Worm (Caenorhabditis elegans) whole organism, L1 larva: ENCODE data around the gene VW02B12L.2.
A peak's percentile ranks its signal among the peaks of the same experiment; 100 is the strongest.

Experiments
- C16A3.4 ChIP-seq: fragments of 150-350 bp; optimal IDR thresholded peaks from 2 replicates; lab custom pipeline; 2014; ENCODE audit warnings: missing biosample characterization, missing genetic modification characterization
- aha-1 ChIP-seq: fragments of 150-350 bp; optimal IDR thresholded peaks from 2 replicates; lab custom pipeline; 2014; ENCODE audit warnings: missing biosample characterization, missing genetic modification characterization
- ama-1 ChIP-seq: fragments of 150-350 bp; optimal IDR thresholded peaks from 2 replicates; lab custom pipeline; 2014
- ceh-63 ChIP-seq: fragments of 200-800 bp; sonication (Bioruptor generic); optimal IDR thresholded peaks from 2 replicates; lab custom pipeline; 2018; ENCODE audit warnings: mild to moderate bottlenecking, missing genetic modification characterization, missing compliant biosample characterization
- ceh-8 ChIP-seq: fragments of 200-800 bp; sonication (Bioruptor generic); optimal IDR thresholded peaks from 2 replicates; lab custom pipeline; 2018; ENCODE audit warnings: mild to moderate bottlenecking, missing genetic modification characterization, moderate library complexity, missing compliant biosample characterization
- ceh-82 ChIP-seq, 3 experiments: fragments of 150-350 bp in 1 of 3; sonication (generic microtip) in 2 of 3; optimal IDR thresholded peaks; 2 replicates each; lab custom pipeline; 2014 to 2017; ENCODE audit warnings: missing biosample characterization in 3 of 3, missing genetic modification characterization in 3 of 3
- ceh-90 ChIP-seq: sonication (generic microtip); optimal IDR thresholded peaks from 2 replicates; lab custom pipeline; 2016; ENCODE audit warnings: missing genetic modification characterization, missing compliant biosample characterization
- ces-1 ChIP-seq: fragments of 150-350 bp; optimal IDR thresholded peaks from 2 replicates; lab custom pipeline; 2014; ENCODE audit warnings: missing biosample characterization, missing genetic modification reagents, missing genetic modification characterization
- dsc-1 ChIP-seq: sonication (generic microtip); optimal IDR thresholded peaks from 2 replicates; lab custom pipeline; 2016; ENCODE audit warnings: mild to moderate bottlenecking, missing genetic modification characterization, missing compliant biosample characterization
- efl-1 ChIP-seq, 4 experiments: fragments of 150-350 bp; optimal IDR thresholded peaks in 3 of 4; peaks in 1 of 4; 1 replicate in 1 of 4; 2 replicates in 3 of 4; lab custom pipeline; 2014; ENCODE audit warnings: missing biosample characterization in 2 of 4, missing genetic modification characterization in 2 of 4, missing genetic modification reagents in 2 of 4
- efl-3 ChIP-seq: fragments of 200-800 bp; sonication (Bioruptor generic); optimal IDR thresholded peaks from 2 replicates; lab custom pipeline; 2018; ENCODE audit warnings: mild to moderate bottlenecking, missing genetic modification characterization, missing compliant biosample characterization
- elt-2 ChIP-seq: sonication (generic microtip); optimal IDR thresholded peaks from 2 replicates; lab custom pipeline; 2016; ENCODE audit warnings: missing genetic modification characterization, mild to moderate bottlenecking, inconsistent platforms, missing compliant biosample characterization, missing genetic modification reagents
- ets-5 ChIP-seq: fragments of 200-800 bp; sonication (Bioruptor generic); IDR thresholded peaks from 2 replicates; pipeline ENCODE4 v1.3.6; 2022; ENCODE audit warnings: missing genetic modification characterization, missing compliant biosample characterization
- fkh-10 ChIP-seq: sonication (generic microtip); optimal IDR thresholded peaks from 2 replicates; lab custom pipeline; 2017; ENCODE audit warnings: missing biosample characterization, missing genetic modification reagents, missing genetic modification characterization
- fos-1 ChIP-seq: fragments of 150-350 bp; optimal IDR thresholded peaks from 2 replicates; lab custom pipeline; 2014; ENCODE audit warnings: missing biosample characterization, missing genetic modification characterization
- grh-1 ChIP-seq: fragments of 200-800 bp; sonication (Bioruptor generic); IDR thresholded peaks from 2 replicates; pipeline ENCODE4 v1.3.6; 2022; ENCODE audit warnings: missing genetic modification reagents, missing genetic modification characterization, missing compliant biosample characterization
- hlh-17 ChIP-seq: fragments of 200-800 bp; sonication (Bioruptor generic); optimal IDR thresholded peaks from 2 replicates; lab custom pipeline; 2018; ENCODE audit warnings: missing genetic modification characterization, mild to moderate bottlenecking, missing compliant biosample characterization, moderate library complexity, borderline replicate concordance
- irx-1 ChIP-seq: sonication (generic microtip); optimal IDR thresholded peaks from 2 replicates; lab custom pipeline; 2016; ENCODE audit warnings: missing genetic modification characterization, missing compliant biosample characterization
- isw-1 ChIP-seq: fragments of 200-800 bp; sonication (Bioruptor generic); IDR thresholded peaks from 2 replicates; pipeline ENCODE4 v1.3.6; 2022; ENCODE audit warnings: missing genetic modification characterization, missing compliant biosample characterization
- jun-1 ChIP-seq: fragments of 150-350 bp; optimal IDR thresholded peaks from 2 replicates; lab custom pipeline; 2014; ENCODE audit warnings: missing biosample characterization, missing genetic modification reagents, missing genetic modification characterization
- lin-39 ChIP-seq: fragments of 150-350 bp; optimal IDR thresholded peaks from 2 replicates; lab custom pipeline; 2014; ENCODE audit warnings: missing biosample characterization, missing genetic modification reagents, missing genetic modification characterization
- lsy-2 ChIP-seq, 2 experiments: fragments of 150-350 bp; optimal IDR thresholded peaks; 2 replicates each; lab custom pipeline; 2014; ENCODE audit warnings: missing biosample characterization in 2 of 2, missing genetic modification characterization in 2 of 2
- mep-1 ChIP-seq: fragments of 150-350 bp; optimal IDR thresholded peaks from 2 replicates; lab custom pipeline; 2014; ENCODE audit warnings: missing biosample characterization, missing genetic modification characterization
- nhr-11 ChIP-seq: fragments of 150-350 bp; optimal IDR thresholded peaks from 2 replicates; lab custom pipeline; 2014; ENCODE audit warnings: missing biosample characterization, missing genetic modification characterization
- nhr-12 ChIP-seq: sonication (generic microtip); optimal IDR thresholded peaks from 2 replicates; lab custom pipeline; 2017; ENCODE audit warnings: missing biosample characterization, missing genetic modification characterization
- nhr-19 ChIP-seq: fragments of 200-800 bp; sonication (Bioruptor generic); conservative IDR thresholded peaks from 2 replicates; pipeline ENCODE4 v1.3.6; 2022; ENCODE audit warnings: missing genetic modification characterization, missing compliant biosample characterization
- nhr-237 ChIP-seq: fragments of 150-350 bp; optimal IDR thresholded peaks from 2 replicates; lab custom pipeline; 2014; ENCODE audit warnings: missing biosample characterization, missing genetic modification characterization
- nhr-77 ChIP-seq: fragments of 150-350 bp; optimal IDR thresholded peaks from 2 replicates; lab custom pipeline; 2014; ENCODE audit warnings: missing biosample characterization, missing genetic modification characterization
- nhr-84 ChIP-seq: sonication (generic microtip); optimal IDR thresholded peaks from 2 replicates; lab custom pipeline; 2017; ENCODE audit warnings: missing biosample characterization, missing genetic modification characterization
- sox-4 ChIP-seq: sonication (generic microtip); optimal IDR thresholded peaks from 2 replicates; lab custom pipeline; 2016; ENCODE audit warnings: missing genetic modification characterization, missing compliant biosample characterization
- sptf-1 ChIP-seq: fragments of 150-350 bp; optimal IDR thresholded peaks from 2 replicates; lab custom pipeline; 2014; ENCODE audit warnings: missing biosample characterization, missing genetic modification characterization
- sup-37 ChIP-seq: fragments of 200-800 bp; sonication (Bioruptor generic); optimal IDR thresholded peaks from 2 replicates; lab custom pipeline; 2018; ENCODE audit warnings: mild to moderate bottlenecking, missing genetic modification characterization, missing compliant biosample characterization
- swsn-7 ChIP-seq: sonication (generic microtip); optimal IDR thresholded peaks from 2 replicates; lab custom pipeline; 2016; ENCODE audit warnings: missing genetic modification characterization, missing compliant biosample characterization
- tlp-1 ChIP-seq: fragments of 150-350 bp; optimal IDR thresholded peaks from 2 replicates; lab custom pipeline; 2014; ENCODE audit warnings: missing biosample characterization, missing genetic modification characterization
- unc-30 ChIP-seq: sonication (generic microtip); optimal IDR thresholded peaks from 2 replicates; lab custom pipeline; 2017; ENCODE audit warnings: missing biosample characterization, missing genetic modification characterization
- vab-15 ChIP-seq: sonication (generic microtip); optimal IDR thresholded peaks from 2 replicates; lab custom pipeline; 2017; ENCODE audit warnings: missing genotype, mild to moderate bottlenecking, missing genetic modification characterization, missing compliant biosample characterization
- xbp-1 ChIP-seq: sonication (generic microtip); optimal IDR thresholded peaks from 2 replicates; lab custom pipeline; 2016; ENCODE audit warnings: missing genetic modification characterization, missing compliant biosample characterization
- zag-1 ChIP-seq: fragments of 150-350 bp; optimal IDR thresholded peaks from 2 replicates; lab custom pipeline; 2014; ENCODE audit warnings: missing biosample characterization, missing genetic modification characterization
- zip-4 ChIP-seq: fragments of 200-800 bp; sonication (Bioruptor generic); optimal IDR thresholded peaks from 2 replicates; lab custom pipeline; 2018; ENCODE audit warnings: mild to moderate bottlenecking, missing genetic modification characterization, moderate library complexity, missing compliant biosample characterization
- ztf-11 ChIP-seq, 2 experiments: sonication (generic microtip); optimal IDR thresholded peaks; 2 replicates each; lab custom pipeline; 2016 to 2017; ENCODE audit warnings: missing genetic modification characterization in 2 of 2, missing biosample characterization in 1 of 2, missing compliant biosample characterization in 1 of 2

VW02B12L.2 gene

ce11 chrII:11440265-11440664 lies at the start of gene VW02B12L.2 (continued):
- TF ChIP-seq xbp-1: peak; percentile 25
- no peak for TF ChIP-seq mep-1 (tag; lab: Kevin White, UChicago)
- no peak for TF ChIP-seq hlh-17 (GFP tag; lab: Kevin White, UChicago)
- TF ChIP-seq nhr-12 (tag; lab: Kevin White, UChicago): no peak
- no peak for TF ChIP-seq nhr-84 (tag; lab: Kevin White, UChicago)
- TF ChIP-seq lsy-2 (tag; optimal IDR thresholded peaks at IDR 0.05; lab: Kevin White, UChicago): peak; percentile 53 to 85
- no peak for TF ChIP-seq elt-2 (tag; lab: Kevin White, UChicago)
- TF ChIP-seq zip-4 (GFP tag; lab: Kevin White, UChicago): no peak
- TF ChIP-seq ceh-90 (tag; lab: Kevin White, UChicago): no peak
- no peak for TF ChIP-seq fos-1 (tag; lab: Kevin White, UChicago)
- no peak for TF ChIP-seq sox-4 (tag; lab: Kevin White, UChicago)
- TF ChIP-seq zag-1: no peak
- TF ChIP-seq ztf-11 (tag; optimal IDR thresholded peaks at IDR 0.05; lab: Kevin White, UChicago): no peak
- no peak for TF ChIP-seq sup-37
- no peak for TF ChIP-seq ces-1 (GFP tag; lab: Kevin White, UChicago)
- no peak for TF ChIP-seq ceh-8 (GFP tag; lab: Kevin White, UChicago)
- peak; percentile 74 for TF ChIP-seq vab-15 (tag; lab: Kevin White, UChicago)
- peak; percentile 10 for TF ChIP-seq lin-39 (tag; lab: Kevin White, UChicago)
- no peak for TF ChIP-seq isw-1 (GFP tag; lab: Robert Waterston, UW)
- peak in 2 of 3 experiments; percentile 4 to 48 for TF ChIP-seq ceh-82 (tag; optimal IDR thresholded peaks at IDR 0.05; lab: Kevin White, UChicago)
- TF ChIP-seq efl-3 (GFP tag; lab: Kevin White, UChicago): no peak
- TF ChIP-seq nhr-11 (tag; lab: Kevin White, UChicago): no peak
- peak; percentile 28 for TF ChIP-seq swsn-7 (tag; lab: Kevin White, UChicago)
- no peak for TF ChIP-seq ama-1
- no peak for TF ChIP-seq irx-1 (tag; lab: Kevin White, UChicago)
- TF ChIP-seq efl-1 (optimal IDR thresholded peaks at IDR 0.05; lab: Kevin White, UChicago): peak; percentile 43 to 91
- TF ChIP-seq efl-1 (GFP tag; optimal IDR thresholded peaks at IDR 0.05 in 1 of 2; lab: Kevin White, UChicago): peak; percentile 90 to 99
- peak; percentile 54 for TF ChIP-seq C16A3.4
- TF ChIP-seq dsc-1 (tag; lab: Kevin White, UChicago): peak; percentile 18
- no peak for TF ChIP-seq nhr-19 (GFP tag; lab: Robert Waterston, UW)
- no peak for TF ChIP-seq ets-5 (GFP tag; lab: Robert Waterston, UW)
- TF ChIP-seq sptf-1: no peak
- TF ChIP-seq, all 84 proteins: peak for 23

- TF ChIP-seq unc-30 (tag; lab: Kevin White, UChicago) (no peak), irx-1 (tag; lab: Kevin White, UChicago) (no peak), aha-1 (tag; lab: Kevin White, UChicago) (no peak), C16A3.4 (no peak), grh-1 (no peak), tlp-1 (no peak), fkh-10 (GFP tag; lab: Kevin White, UChicago) (no peak), hlh-17 (GFP tag; lab: Kevin White, UChicago) (no peak), jun-1 (tag; lab: Kevin White, UChicago) (no peak), sup-37 (no peak), nhr-77 (tag; lab: Kevin White, UChicago) (no peak), nhr-237 (no peak), ceh-63 (no peak), fos-1 (tag; lab: Kevin White, UChicago) (no peak), ama-1 (no peak), ceh-82 (tag; optimal IDR thresholded peaks at IDR 0.05; lab: Kevin White, UChicago) (no peak)
- TF ChIP-seq, all 84 proteins: peak for 0
Measured at ce11 chrII:11487999-11488398, 47.9 kb upstream of the VW02B12L.2 start, which contains the start of gene B0334.13. Gene B0334.13 (plus strand): TSS chrII:11488299.
